Worm (Caenorhabditis elegans) whole organism, early embryonic: Measurements from ENCODE around the gene R53.5.

Experiments used
- F13C5.2 ChIP-seq: sonication (generic microtip); optimal IDR thresholded peaks from 2 replicates; lab custom pipeline; 2017; ENCODE audit warnings: mild to moderate bottlenecking, missing genetic modification characterization, inconsistent platforms, missing compliant biosample characterization
- ama-1 ChIP-seq: fragments of 150-350 bp; optimal IDR thresholded peaks from 2 replicates; lab custom pipeline; 2014
- ceh-36 ChIP-seq: sonication (generic microtip); optimal IDR thresholded peaks from 2 replicates; lab custom pipeline; 2016; ENCODE audit warnings: missing genetic modification characterization, inconsistent platforms, missing compliant biosample characterization
- ets-7 ChIP-seq: sonication (generic microtip); optimal IDR thresholded peaks from 2 replicates; lab custom pipeline; 2016; ENCODE audit warnings: missing genotype, missing genetic modification characterization, missing compliant biosample characterization
- flt-1 ChIP-seq: fragments of 200-800 bp; sonication (Bioruptor generic); IDR thresholded peaks from 2 replicates; pipeline ENCODE4 v1.3.6; 2022; ENCODE audit warnings: missing genetic modification characterization, missing compliant biosample characterization
- hmbx-1 ChIP-seq: sonication (generic microtip); optimal IDR thresholded peaks from 2 replicates; lab custom pipeline; 2016; ENCODE audit warnings: mild to moderate bottlenecking, missing genetic modification characterization, missing compliant biosample characterization
- pes-1 ChIP-seq: fragments of 200-800 bp; sonication (Bioruptor generic); IDR thresholded peaks from 2 replicates; pipeline ENCODE4 v1.3.6; 2022; ENCODE audit warnings: missing genetic modification reagents, missing genetic modification characterization, missing compliant biosample characterization
- scrt-1 ChIP-seq: fragments of 200-800 bp; sonication (Bioruptor generic); IDR thresholded peaks from 2 replicates; pipeline ENCODE4 v1.3.6; 2022; ENCODE audit warnings: missing genetic modification characterization, missing compliant biosample characterization
- sea-1 ChIP-seq: fragments of 200-800 bp; sonication (Bioruptor generic); conservative IDR thresholded peaks from 2 replicates; pipeline ENCODE4 v1.3.6; 2022; ENCODE audit warnings: missing genetic modification characterization, missing compliant biosample characterization

- TF ChIP-seq ama-1 (lab: Kevin White, UChicago): no peak
- TF ChIP-seq flt-1: no peak
- no peak for TF ChIP-seq ceh-36
- TF ChIP-seq F13C5.2 (tag; lab: Kevin White, UChicago): no peak
- no peak for TF ChIP-seq sea-1
- no peak for TF ChIP-seq scrt-1 (GFP tag; lab: Robert Waterston, UW)
- no peak for TF ChIP-seq hmbx-1 (tag; lab: Kevin White, UChicago)
- TF ChIP-seq pes-1 (GFP tag; lab: Robert Waterston, UW): no peak
- TF ChIP-seq ets-7 (tag; lab: Kevin White, UChicago): no peak
Measured at ce11 chrII:9963808-9964207, 6.5 kb downstream of the R53.5 start.
